Worm (Caenorhabditis elegans) whole organism, L1 larva: ENCODE results near the gene sec-61.G.
A peak's percentile ranks its signal among the peaks of the same experiment; 100 is the strongest.

Experiments
- C34B4.2 ChIP-seq: sonication (generic microtip); optimal IDR thresholded peaks from 2 replicates; lab custom pipeline; 2017; ENCODE audit warnings: mild to moderate bottlenecking, missing genetic modification characterization, missing compliant biosample characterization
- F16B12.6 ChIP-seq: fragments of 150-350 bp; optimal IDR thresholded peaks from 2 replicates; lab custom pipeline; 2014; ENCODE audit warnings: missing biosample characterization, missing genetic modification characterization
- aha-1 ChIP-seq: fragments of 150-350 bp; optimal IDR thresholded peaks from 2 replicates; lab custom pipeline; 2014; ENCODE audit warnings: missing biosample characterization, missing genetic modification characterization
- ceh-82 ChIP-seq, 3 experiments: fragments of 150-350 bp in 1 of 3; sonication (generic microtip) in 2 of 3; optimal IDR thresholded peaks; 2 replicates each; lab custom pipeline; 2014 to 2017; ENCODE audit warnings: missing biosample characterization in 3 of 3, missing genetic modification characterization in 3 of 3
- ceh-90 ChIP-seq: sonication (generic microtip); optimal IDR thresholded peaks from 2 replicates; lab custom pipeline; 2016; ENCODE audit warnings: missing genetic modification characterization, missing compliant biosample characterization
- ces-1 ChIP-seq: fragments of 150-350 bp; optimal IDR thresholded peaks from 2 replicates; lab custom pipeline; 2014; ENCODE audit warnings: missing biosample characterization, missing genetic modification reagents, missing genetic modification characterization
- dsc-1 ChIP-seq: sonication (generic microtip); optimal IDR thresholded peaks from 2 replicates; lab custom pipeline; 2016; ENCODE audit warnings: mild to moderate bottlenecking, missing genetic modification characterization, missing compliant biosample characterization
- efl-1 ChIP-seq, 4 experiments: fragments of 150-350 bp; optimal IDR thresholded peaks in 3 of 4; peaks in 1 of 4; 1 replicate in 1 of 4; 2 replicates in 3 of 4; lab custom pipeline; 2014; ENCODE audit warnings: missing biosample characterization in 2 of 4, missing genetic modification characterization in 2 of 4, missing genetic modification reagents in 2 of 4
- egl-13 ChIP-seq: sonication (generic microtip); optimal IDR thresholded peaks from 2 replicates; lab custom pipeline; 2016; ENCODE audit warnings: missing genotype, missing genetic modification reagents, missing genetic modification characterization, missing compliant biosample characterization
- egl-27 ChIP-seq, 2 experiments: fragments of 150-350 bp in 1 of 2; sonication (generic microtip); optimal IDR thresholded peaks; 3 replicates each; lab custom pipeline; 2017 to 2018; ENCODE audit warnings: missing biosample characterization in 2 of 2, missing genetic modification characterization in 2 of 2, missing genetic modification reagents in 2 of 2
- elt-3 ChIP-seq, 6 experiments: fragments of 150-350 bp in 1 of 6; sonication (generic microtip); optimal IDR thresholded peaks; 2 replicates each; lab custom pipeline; 2017 to 2018; ENCODE audit warnings: missing biosample characterization in 6 of 6, missing genetic modification characterization in 6 of 6, inconsistent platforms in 1 of 6
- ets-5 ChIP-seq: fragments of 200-800 bp; sonication (Bioruptor generic); IDR thresholded peaks from 2 replicates; pipeline ENCODE4 v1.3.6; 2022; ENCODE audit warnings: missing genetic modification characterization, missing compliant biosample characterization
- fkh-10 ChIP-seq: sonication (generic microtip); optimal IDR thresholded peaks from 2 replicates; lab custom pipeline; 2017; ENCODE audit warnings: missing biosample characterization, missing genetic modification reagents, missing genetic modification characterization
- fkh-4 ChIP-seq: sonication (generic microtip); optimal IDR thresholded peaks from 2 replicates; lab custom pipeline; 2016; ENCODE audit warnings: missing compliant biosample characterization, missing genetic modification characterization, borderline replicate concordance
- fos-1 ChIP-seq: fragments of 150-350 bp; optimal IDR thresholded peaks from 2 replicates; lab custom pipeline; 2014; ENCODE audit warnings: missing biosample characterization, missing genetic modification characterization
- hpl-2 ChIP-seq: fragments of 150-350 bp; optimal IDR thresholded peaks from 2 replicates; lab custom pipeline; 2014; ENCODE audit warnings: missing biosample characterization, missing genetic modification reagents, missing genetic modification characterization
- irx-1 ChIP-seq: sonication (generic microtip); optimal IDR thresholded peaks from 2 replicates; lab custom pipeline; 2016; ENCODE audit warnings: missing genetic modification characterization, missing compliant biosample characterization
- isw-1 ChIP-seq: fragments of 200-800 bp; sonication (Bioruptor generic); IDR thresholded peaks from 2 replicates; pipeline ENCODE4 v1.3.6; 2022; ENCODE audit warnings: missing genetic modification characterization, missing compliant biosample characterization
- lin-14 ChIP-seq: fragments of 200-800 bp; sonication (Bioruptor generic); optimal IDR thresholded peaks from 2 replicates; lab custom pipeline; 2018; ENCODE audit warnings: mild to moderate bottlenecking, missing genetic modification characterization, moderate library complexity, missing compliant biosample characterization
- lin-35 ChIP-seq, 2 experiments: fragments of 150-350 bp; optimal IDR thresholded peaks; 2 replicates each; lab custom pipeline; 2014; ENCODE audit warnings: missing biosample characterization in 2 of 2, missing genetic modification characterization in 2 of 2, missing genetic modification reagents in 2 of 2
- lin-39 ChIP-seq: fragments of 150-350 bp; optimal IDR thresholded peaks from 2 replicates; lab custom pipeline; 2014; ENCODE audit warnings: missing biosample characterization, missing genetic modification reagents, missing genetic modification characterization
- mdl-1 ChIP-seq, 2 experiments: fragments of 150-350 bp; optimal IDR thresholded peaks; 2 replicates each; lab custom pipeline; 2014 to 2017; ENCODE audit warnings: missing biosample characterization in 2 of 2, missing genetic modification characterization in 2 of 2, inconsistent platforms in 1 of 2
- mep-1 ChIP-seq: fragments of 150-350 bp; optimal IDR thresholded peaks from 2 replicates; lab custom pipeline; 2014; ENCODE audit warnings: missing biosample characterization, missing genetic modification characterization
- nhr-12 ChIP-seq: sonication (generic microtip); optimal IDR thresholded peaks from 2 replicates; lab custom pipeline; 2017; ENCODE audit warnings: missing biosample characterization, missing genetic modification characterization
- nhr-19 ChIP-seq: fragments of 200-800 bp; sonication (Bioruptor generic); conservative IDR thresholded peaks from 2 replicates; pipeline ENCODE4 v1.3.6; 2022; ENCODE audit warnings: missing genetic modification characterization, missing compliant biosample characterization
- nhr-20 ChIP-seq: sonication (generic microtip); optimal IDR thresholded peaks from 2 replicates; lab custom pipeline; 2016; ENCODE audit warnings: mild to moderate bottlenecking, missing genetic modification characterization, missing compliant biosample characterization
- nhr-47 ChIP-seq: sonication (generic microtip); optimal IDR thresholded peaks from 2 replicates; lab custom pipeline; 2016; ENCODE audit warnings: mild to moderate bottlenecking, missing genetic modification characterization, moderate library complexity, missing compliant biosample characterization
- nhr-71 ChIP-seq: sonication (generic microtip); optimal IDR thresholded peaks from 2 replicates; lab custom pipeline; 2016; ENCODE audit warnings: mild to moderate bottlenecking, missing genetic modification characterization, moderate library complexity, missing compliant biosample characterization
- nhr-77 ChIP-seq: fragments of 150-350 bp; optimal IDR thresholded peaks from 2 replicates; lab custom pipeline; 2014; ENCODE audit warnings: missing biosample characterization, missing genetic modification characterization
- nhr-84 ChIP-seq: sonication (generic microtip); optimal IDR thresholded peaks from 2 replicates; lab custom pipeline; 2017; ENCODE audit warnings: missing biosample characterization, missing genetic modification characterization
- nhr-85 ChIP-seq: sonication (generic microtip); peaks from one replicate; lab custom pipeline; 2016; ENCODE audit warnings: missing genetic modification characterization, inconsistent platforms, missing compliant biosample characterization
- nhr-90 ChIP-seq: sonication (generic microtip); optimal IDR thresholded peaks from 2 replicates; lab custom pipeline; 2016; ENCODE audit warnings: mild to moderate bottlenecking, missing genetic modification characterization, missing compliant biosample characterization; ENCODE audit not compliant: poor library complexity
- pax-3 ChIP-seq: fragments of 200-800 bp; sonication (Bioruptor generic); optimal IDR thresholded peaks from 2 replicates; lab custom pipeline; 2018; ENCODE audit warnings: mild to moderate bottlenecking, missing genetic modification characterization, moderate library complexity, missing compliant biosample characterization
- skn-1 ChIP-seq: fragments of 150-350 bp; optimal IDR thresholded peaks from 2 replicates; lab custom pipeline; 2014; ENCODE audit warnings: missing biosample characterization, missing genetic modification characterization
- snu-23 ChIP-seq: sonication (generic microtip); optimal IDR thresholded peaks from 2 replicates; lab custom pipeline; 2016; ENCODE audit warnings: missing genetic modification characterization, missing compliant biosample characterization
- sup-37 ChIP-seq: fragments of 200-800 bp; sonication (Bioruptor generic); optimal IDR thresholded peaks from 2 replicates; lab custom pipeline; 2018; ENCODE audit warnings: mild to moderate bottlenecking, missing genetic modification characterization, missing compliant biosample characterization
- tbx-2 ChIP-seq: sonication (generic microtip); optimal IDR thresholded peaks from 2 replicates; lab custom pipeline; 2016; ENCODE audit warnings: missing genetic modification characterization, missing compliant biosample characterization
- tlp-1 ChIP-seq: fragments of 150-350 bp; optimal IDR thresholded peaks from 2 replicates; lab custom pipeline; 2014; ENCODE audit warnings: missing biosample characterization, missing genetic modification characterization
- unc-130 ChIP-seq: fragments of 150-350 bp; optimal IDR thresholded peaks from 2 replicates; lab custom pipeline; 2017; ENCODE audit warnings: missing biosample characterization, missing genetic modification characterization, inconsistent platforms
- unc-30 ChIP-seq: sonication (generic microtip); optimal IDR thresholded peaks from 2 replicates; lab custom pipeline; 2017; ENCODE audit warnings: missing biosample characterization, missing genetic modification characterization
- unc-62 ChIP-seq: fragments of 150-350 bp; optimal IDR thresholded peaks from 2 replicates; lab custom pipeline; 2014; ENCODE audit warnings: missing biosample characterization, missing genetic modification reagents, missing genetic modification characterization
- unc-86 ChIP-seq: sonication (generic microtip); optimal IDR thresholded peaks from 2 replicates; lab custom pipeline; 2016; ENCODE audit warnings: missing genetic modification characterization, missing compliant biosample characterization
- unc-98 ChIP-seq: fragments of 200-800 bp; sonication (Bioruptor generic); IDR thresholded peaks from 2 replicates; pipeline ENCODE4 v1.3.6; 2022; ENCODE audit warnings: missing genetic modification characterization, missing compliant biosample characterization
- vab-15 ChIP-seq: sonication (generic microtip); optimal IDR thresholded peaks from 2 replicates; lab custom pipeline; 2017; ENCODE audit warnings: missing genotype, mild to moderate bottlenecking, missing genetic modification characterization, missing compliant biosample characterization
- xbp-1 ChIP-seq: sonication (generic microtip); optimal IDR thresholded peaks from 2 replicates; lab custom pipeline; 2016; ENCODE audit warnings: missing genetic modification characterization, missing compliant biosample characterization
- zip-4 ChIP-seq: fragments of 200-800 bp; sonication (Bioruptor generic); optimal IDR thresholded peaks from 2 replicates; lab custom pipeline; 2018; ENCODE audit warnings: mild to moderate bottlenecking, missing genetic modification characterization, moderate library complexity, missing compliant biosample characterization

The sec-61.G gene

DNA sequence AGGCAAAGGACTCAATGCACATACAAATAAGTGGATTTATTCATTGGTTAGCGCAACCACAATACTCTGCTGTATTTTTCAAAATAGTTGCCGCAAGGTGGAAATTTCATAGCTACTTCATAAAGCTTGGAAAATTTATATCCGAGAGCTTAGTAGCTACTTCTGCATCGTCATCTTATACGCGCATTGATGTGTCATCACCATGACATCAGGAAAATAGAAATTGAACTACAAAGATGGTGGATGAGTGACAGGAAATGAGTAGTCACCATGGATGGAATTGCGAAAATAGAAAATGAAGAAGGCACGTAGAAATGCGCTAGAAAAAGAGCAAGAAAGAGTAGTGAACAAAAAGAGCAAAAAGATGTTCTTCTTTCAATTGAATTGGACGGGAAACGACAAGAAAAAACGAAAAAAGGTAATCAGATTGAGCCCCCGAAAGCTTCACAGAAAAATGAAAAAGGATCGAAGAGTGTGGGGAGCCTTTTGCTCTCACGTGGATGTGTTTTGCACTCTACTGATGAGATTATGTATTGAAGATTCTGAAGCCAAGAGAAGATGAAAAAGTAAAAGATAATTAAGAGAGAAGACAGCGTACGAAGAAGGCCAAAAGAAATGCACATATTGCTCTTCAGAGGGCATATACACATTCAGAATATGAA is 21.9 kb downstream of the sec-61.G start:
- no peak for TF ChIP-seq nhr-90 (tag; lab: Kevin White, UChicago)
- TF ChIP-seq lin-14 (GFP tag; lab: Kevin White, UChicago): peak; percentile 76
- no peak for TF ChIP-seq fkh-4 (tag; lab: Kevin White, UChicago)
- TF ChIP-seq lin-39: no peak
- TF ChIP-seq nhr-71 (tag; lab: Kevin White, UChicago): peak; percentile 59
- TF ChIP-seq isw-1: no peak
- TF ChIP-seq mep-1: peak; percentile 7
- TF ChIP-seq sup-37 (GFP tag; lab: Kevin White, UChicago): no peak
- no peak for TF ChIP-seq pax-3 (tag; lab: Kevin White, UChicago)
- TF ChIP-seq snu-23: no peak
- TF ChIP-seq nhr-47 (tag; lab: Kevin White, UChicago): peak; percentile 28
- TF ChIP-seq fkh-10: peak; percentile 96
- no peak for TF ChIP-seq efl-1 (optimal IDR thresholded peaks at IDR 0.05; lab: Kevin White, UChicago)
- TF ChIP-seq efl-1 (GFP tag; optimal IDR thresholded peaks at IDR 0.05 in 1 of 2; lab: Kevin White, UChicago): no peak
- peak; percentile 64 for TF ChIP-seq ces-1 (GFP tag; lab: Kevin White, UChicago)
- no peak for TF ChIP-seq vab-15 (tag; lab: Kevin White, UChicago)
- TF ChIP-seq, all 84 proteins: peak for 6

DNA sequence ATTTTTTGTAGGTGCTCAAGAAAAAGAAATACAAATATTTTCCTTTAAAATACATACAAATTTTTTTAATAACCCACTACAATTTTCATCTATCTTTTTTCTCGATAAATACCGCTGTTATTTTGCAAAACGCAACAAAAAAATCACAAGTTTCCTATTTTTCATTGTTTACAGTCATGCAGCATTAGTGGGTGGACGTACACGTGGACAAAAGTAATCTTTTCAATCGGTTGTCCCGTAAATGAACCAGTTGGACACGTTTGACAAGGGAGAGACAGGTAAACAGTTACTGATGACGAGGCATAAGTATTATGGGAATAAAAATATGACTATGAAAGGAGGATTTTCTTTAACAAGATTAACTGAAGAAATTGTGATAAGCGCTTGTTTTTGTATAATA is 23.8 kb downstream of the sec-61.G start:
- TF ChIP-seq nhr-12: no peak
- no peak for TF ChIP-seq unc-62
- peak; percentile 8 for TF ChIP-seq nhr-85
- TF ChIP-seq mdl-1 (tag; optimal IDR thresholded peaks at IDR 0.05; lab: Kevin White, UChicago): peak in 1 of 2 experiments; percentile 56
- TF ChIP-seq nhr-77 (tag; lab: Kevin White, UChicago): no peak
- peak; percentile 46 for TF ChIP-seq xbp-1 (tag; lab: Kevin White, UChicago)
- TF ChIP-seq unc-98 (GFP tag; lab: Robert Waterston, UW): no peak
- TF ChIP-seq lin-35 (GFP tag; optimal IDR thresholded peaks at IDR 0.05; lab: Kevin White, UChicago): peak in 1 of 2 experiments; percentile 23
- TF ChIP-seq elt-3 (tag; optimal IDR thresholded peaks at IDR 0.05; lab: Kevin White, UChicago): peak in 1 of 6 experiments; percentile 41
- peak; percentile 13 for TF ChIP-seq nhr-71 (tag; lab: Kevin White, UChicago)
- TF ChIP-seq ceh-90 (tag; lab: Kevin White, UChicago): no peak
- TF ChIP-seq lin-14 (GFP tag; lab: Kevin White, UChicago): peak; percentile 46
- TF ChIP-seq snu-23: peak; percentile 47
- TF ChIP-seq egl-13: no peak
- TF ChIP-seq dsc-1: peak; percentile 36
- no peak for TF ChIP-seq hpl-2 (GFP tag; lab: Kevin White, UChicago)
- TF ChIP-seq efl-1 (optimal IDR thresholded peaks at IDR 0.05; lab: Kevin White, UChicago): no peak
- TF ChIP-seq efl-1 (GFP tag; optimal IDR thresholded peaks at IDR 0.05 in 1 of 2; lab: Kevin White, UChicago): peak in 1 of 2 experiments; percentile 76
- peak; percentile 24 for TF ChIP-seq nhr-20 (tag; lab: Kevin White, UChicago)
- TF ChIP-seq skn-1 (tag; lab: Kevin White, UChicago): no peak

DNA sequence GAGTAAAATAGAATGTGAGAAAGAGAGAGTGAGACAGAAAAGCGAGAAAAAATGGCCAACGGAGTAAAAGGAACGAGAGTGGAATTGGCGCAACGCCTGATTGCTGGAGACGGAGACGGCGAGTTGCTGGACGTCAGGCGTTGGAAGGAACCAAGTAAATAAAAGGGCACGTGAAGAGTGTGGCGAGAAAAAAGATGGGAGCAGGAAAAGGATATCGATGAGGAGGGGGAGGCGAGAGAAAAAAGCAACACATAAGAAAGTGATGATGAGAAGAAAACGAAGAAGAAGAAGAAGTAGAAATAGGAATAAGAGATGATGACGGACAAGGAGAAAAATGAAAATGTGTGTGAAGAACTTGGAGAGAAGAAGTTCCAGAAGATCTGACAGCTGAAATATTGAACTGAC is 25.5 kb downstream of the sec-61.G start:
- TF ChIP-seq fkh-10 (peak; percentile 97), snu-23 (peak; percentile 93), unc-62 (no peak), aha-1 (no peak), tlp-1 (no peak), nhr-77 (tag; lab: Kevin White, UChicago) (peak; percentile 88), fos-1 (tag; lab: Kevin White, UChicago) (peak; percentile 78), F16B12.6 (tag; lab: Kevin White, UChicago) (no peak), unc-130 (tag; lab: Kevin White, UChicago) (peak; percentile 56), nhr-84 (tag; lab: Kevin White, UChicago) (no peak), nhr-71 (tag; lab: Kevin White, UChicago) (peak; percentile 97), nhr-90 (tag; lab: Kevin White, UChicago) (peak; percentile 54), ets-5 (GFP tag; lab: Robert Waterston, UW) (no peak), ceh-90 (tag; lab: Kevin White, UChicago) (no peak), unc-98 (GFP tag; lab: Robert Waterston, UW) (no peak), irx-1 (tag; lab: Kevin White, UChicago) (peak; percentile 83), zip-4 (GFP tag; lab: Kevin White, UChicago) (no peak), egl-27 (tag; optimal IDR thresholded peaks at IDR 0.05; lab: Kevin White, UChicago) (peak; percentile 71 to 82), ceh-82 (tag; optimal IDR thresholded peaks at IDR 0.05; lab: Kevin White, UChicago) (peak; percentile 71 to 86 (median 75)), unc-86 (peak; percentile 87), lin-14 (GFP tag; lab: Kevin White, UChicago) (peak; percentile 99), mdl-1 (tag; optimal IDR thresholded peaks at IDR 0.05; lab: Kevin White, UChicago) (peak; percentile 79 to 95), nhr-20 (tag; lab: Kevin White, UChicago) (peak; percentile 95), nhr-19 (GFP tag; lab: Robert Waterston, UW) (peak; percentile 81), C34B4.2 (tag; lab: Kevin White, UChicago) (no peak), tbx-2 (peak; percentile 90), unc-30 (no peak)
